Worm (Caenorhabditis elegans): ENCODE results near the gene olrn-1.

DNA sequence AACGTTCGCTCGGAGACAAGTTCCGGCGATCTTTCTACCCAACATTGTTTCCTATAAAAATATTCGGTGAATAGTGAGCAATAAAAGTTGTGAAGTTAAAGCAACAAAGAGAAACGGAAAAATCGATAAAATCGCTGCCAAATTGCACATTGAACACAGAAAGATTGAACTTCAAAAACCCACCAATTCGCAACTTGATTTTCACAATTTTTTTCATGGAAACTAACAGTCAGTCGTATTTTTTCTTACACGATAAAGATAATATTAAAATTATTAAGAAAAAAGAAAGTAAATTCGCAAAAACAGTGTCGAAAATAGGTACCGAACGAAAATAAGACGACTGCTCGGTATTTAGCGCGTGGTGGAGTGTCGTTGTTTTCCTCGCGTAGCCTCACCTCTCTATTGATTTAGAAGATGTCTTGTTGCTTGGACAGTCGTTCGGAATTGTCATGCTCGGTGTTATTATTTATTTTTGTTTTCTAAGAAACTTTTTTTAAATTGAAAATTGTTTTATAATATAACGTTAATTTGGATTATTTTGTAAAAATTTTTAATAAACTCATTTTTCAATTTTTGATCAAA, 53.0 kb downstream of the olrn-1 start, which contains the start of gene gas-1:
- TF ChIP-seq pqm-1 (tag; optimal IDR thresholded peaks at IDR 0.05) (no peak), mdl-1 (tag; optimal IDR thresholded peaks at IDR 0.05) (no peak), lin-13 (GFP tag; optimal IDR thresholded peaks at IDR 0.05) (no peak), nhr-25 (tag; optimal IDR thresholded peaks at IDR 0.05; ENCODE audit: borderline replicate concordance, insufficient read depth) (no peak), lir-3 (tag; optimal IDR thresholded peaks at IDR 0.05) (no peak), ama-1 (optimal IDR thresholded peaks at IDR 0.05) (no peak), vab-7 (GFP tag; IDR thresholded peaks at IDR 0.05) (no peak), fkh-10 (GFP tag; optimal IDR thresholded peaks at IDR 0.05) (no peak), lin-39 (tag; optimal IDR thresholded peaks at IDR 0.05) (no peak), Y5F2A.4 (GFP tag; optimal IDR thresholded peaks at IDR 0.05) (no peak), zip-2 (tag; optimal IDR thresholded peaks at IDR 0.05) (no peak)

Measured in whole organism, L4 larva.